Worm (Caenorhabditis elegans) whole organism, early embryonic: Measurements from ENCODE around the gene K01B6.4.

ENCODE experiments used
- F13C5.2 ChIP-seq: sonication (generic microtip); optimal IDR thresholded peaks from 2 replicates; lab custom pipeline; 2017; ENCODE audit warnings: mild to moderate bottlenecking, missing genetic modification characterization, inconsistent platforms, missing compliant biosample characterization
- flt-1 ChIP-seq: fragments of 200-800 bp; sonication (Bioruptor generic); IDR thresholded peaks from 2 replicates; pipeline ENCODE4 v1.3.6; 2022; ENCODE audit warnings: missing genetic modification characterization, missing compliant biosample characterization
- hmg-4 ChIP-seq: fragments of 200-800 bp; sonication (Bioruptor generic); optimal IDR thresholded peaks from 2 replicates; lab custom pipeline; 2018; ENCODE audit warnings: mild to moderate bottlenecking, missing genetic modification characterization, missing compliant biosample characterization

- TF ChIP-seq F13C5.2 (tag; lab: Kevin White, UChicago) (no peak), hmg-4 (no peak), flt-1 (GFP tag; lab: Robert Waterston, UW) (no peak)
Observed at ce11 chrIII:9270183-9270582, 27.1 kb downstream of the K01B6.4 start.
